Worm (Caenorhabditis elegans): Measurements from ENCODE around the gene dmsr-15.

ce11 chrV:6808962-6809361 lies 19.7 kb downstream of the dmsr-15 start, which contains the start of gene dmsr-16:
- no peak for TF ChIP-seq ceh-16 (tag; optimal IDR thresholded peaks at IDR 0.05)
- TF ChIP-seq lin-13 (GFP tag; optimal IDR thresholded peaks at IDR 0.05): no peak
- TF ChIP-seq skn-1 (tag; optimal IDR thresholded peaks at IDR 0.05): no peak
- TF ChIP-seq sma-3 (GFP tag; optimal IDR thresholded peaks at IDR 0.05): no peak
- no peak for TF ChIP-seq aly-2 (tag; optimal IDR thresholded peaks at IDR 0.05)
- TF ChIP-seq ama-1 (optimal IDR thresholded peaks at IDR 0.05): no peak
- no peak for TF ChIP-seq nhr-12 (tag; optimal IDR thresholded peaks at IDR 0.05)
- no peak for TF ChIP-seq nhr-10 (tag; optimal IDR thresholded peaks at IDR 0.05)
- TF ChIP-seq nhr-237 (tag; optimal IDR thresholded peaks at IDR 0.05): no peak
- TF ChIP-seq lin-39 (tag; optimal IDR thresholded peaks at IDR 0.05): no peak
- TF ChIP-seq ceh-82 (tag; optimal IDR thresholded peaks at IDR 0.05): no peak
- no peak for TF ChIP-seq nhr-6 (tag; optimal IDR thresholded peaks at IDR 0.05)
- no peak for TF ChIP-seq nhr-77 (tag; optimal IDR thresholded peaks at IDR 0.05)
- no peak for TF ChIP-seq ztf-1 (GFP tag; conservative IDR thresholded peaks at IDR 0.05)
